Fruit fly (Drosophila melanogaster) whole organism, prepupa: ENCODE measurements around the gene Indy.

Source experiments
- Blimp-1 ChIP-seq: fragments of 200-800 bp; sonication (Bioruptor generic); optimal IDR thresholded peaks from 3 replicates; lab custom pipeline; 2017; ENCODE audit warnings: missing biosample characterization, missing genetic modification characterization, mild to moderate bottlenecking, moderate library complexity, missing genetic modification reagents
- CG10631 ChIP-seq: fragments of 200-800 bp; sonication (Bioruptor generic); optimal IDR thresholded peaks from 2 replicates; lab custom pipeline; 2016; ENCODE audit warnings: missing biosample characterization, missing genetic modification characterization
- CG10669 ChIP-seq: fragments of 200-800 bp; sonication (Bioruptor generic); optimal IDR thresholded peaks from 3 replicates; lab custom pipeline; 2018; ENCODE audit warnings: missing biosample characterization, mild to moderate bottlenecking, missing genetic modification characterization, moderate library complexity
- CG11294 ChIP-seq: fragments of 200-800 bp; sonication (Bioruptor generic); IDR thresholded peaks from 2 replicates; pipeline ENCODE4 v1.3.6; 2022; ENCODE audit warnings: missing biosample characterization, missing genetic modification characterization
- CG11762 ChIP-seq: fragments of 200-800 bp; sonication (Bioruptor generic); optimal IDR thresholded peaks from 3 replicates; lab custom pipeline; 2016; ENCODE audit warnings: missing biosample characterization, missing genetic modification characterization; ENCODE audit not compliant: insufficient read depth
- CG11902 ChIP-seq: fragments of 200-800 bp; sonication (Bioruptor generic); optimal IDR thresholded peaks from 3 replicates; lab custom pipeline; 2016; ENCODE audit warnings: missing biosample characterization, missing genetic modification characterization
- CG15336 ChIP-seq: fragments of 200-800 bp; sonication (Bioruptor generic); IDR thresholded peaks from 2 replicates; pipeline ENCODE4 v1.3.6; 2022; ENCODE audit warnings: missing biosample characterization, missing genetic modification characterization
- CG1621 ChIP-seq: fragments of 200-800 bp; sonication (Bioruptor generic); optimal IDR thresholded peaks from 3 replicates; lab custom pipeline; 2018; ENCODE audit warnings: missing biosample characterization, mild to moderate bottlenecking, missing genetic modification characterization
- CG16779 ChIP-seq: fragments of 200-800 bp; sonication (Bioruptor generic); optimal IDR thresholded peaks from 3 replicates; lab custom pipeline; 2017; ENCODE audit warnings: missing biosample characterization, mild to moderate bottlenecking, missing genetic modification characterization
- CG3032 ChIP-seq: fragments of 200-800 bp; optimal IDR thresholded peaks from 2 replicates; lab custom pipeline; 2019; ENCODE audit warnings: missing biosample characterization, mild to moderate bottlenecking, missing genetic modification characterization, moderate library complexity
- CG32006 ChIP-seq: fragments of 200-800 bp; sonication (Bioruptor generic); optimal IDR thresholded peaks from 3 replicates; lab custom pipeline; 2017; ENCODE audit warnings: missing biosample characterization, mild to moderate bottlenecking, missing genetic modification characterization
- CG34406 ChIP-seq: fragments of 200-800 bp; sonication (Bioruptor generic); optimal IDR thresholded peaks from 3 replicates; lab custom pipeline; 2016; ENCODE audit warnings: missing biosample characterization, missing genetic modification characterization
- CG3919 ChIP-seq: fragments of 200-800 bp; sonication (Bioruptor generic); optimal IDR thresholded peaks from 3 replicates; lab custom pipeline; 2016; ENCODE audit warnings: missing biosample characterization, missing genetic modification characterization
- CG6163 ChIP-seq: fragments of 200-800 bp; sonication (Bioruptor generic); IDR thresholded peaks from 3 replicates; pipeline ENCODE4 v1.3.6; 2022; ENCODE audit warnings: missing biosample characterization, missing genetic modification characterization
- CG6276 ChIP-seq: fragments of 200-800 bp; sonication (Bioruptor generic); optimal IDR thresholded peaks from 2 replicates; lab custom pipeline; 2017; ENCODE audit warnings: missing biosample characterization, mild to moderate bottlenecking, missing genetic modification characterization
- CG6792 ChIP-seq: fragments of 200-800 bp; sonication (Bioruptor generic); optimal IDR thresholded peaks from 3 replicates; lab custom pipeline; 2016; ENCODE audit warnings: missing biosample characterization, missing genetic modification characterization
- CG6808 ChIP-seq: fragments of 200-800 bp; sonication (Bioruptor generic); optimal IDR thresholded peaks from 3 replicates; lab custom pipeline; 2017; ENCODE audit warnings: missing biosample characterization, missing genetic modification characterization, mild to moderate bottlenecking, moderate library complexity, missing genetic modification reagents
- CG6854 ChIP-seq: fragments of 200-800 bp; sonication (Bioruptor generic); optimal IDR thresholded peaks from 2 replicates; lab custom pipeline; 2017; ENCODE audit warnings: missing biosample characterization, mild to moderate bottlenecking, missing genetic modification characterization
- CG8119 ChIP-seq: fragments of 200-800 bp; sonication (Bioruptor generic); IDR thresholded peaks from 3 replicates; pipeline ENCODE4 v1.3.6; 2022; ENCODE audit warnings: missing biosample characterization, missing genetic modification characterization
- CG8632 ChIP-seq: fragments of 200-800 bp; sonication (Bioruptor generic); optimal IDR thresholded peaks from 3 replicates; lab custom pipeline; 2016; ENCODE audit warnings: missing biosample characterization, missing genetic modification characterization
- Eip78C ChIP-seq: fragments of 200-800 bp; sonication (Bioruptor generic); peaks from one replicate; lab custom pipeline; 2016; ENCODE audit warnings: missing biosample characterization, missing genetic modification characterization
- Eip93F ChIP-seq: fragments of 200-800 bp; sonication (Bioruptor generic); optimal IDR thresholded peaks from 2 replicates; lab custom pipeline; 2016; ENCODE audit warnings: missing biosample characterization, mild to moderate bottlenecking, missing genetic modification characterization
- Ets21C ChIP-seq: fragments of 200-800 bp; sonication (Bioruptor generic); optimal IDR thresholded peaks from 3 replicates; lab custom pipeline; 2016; ENCODE audit warnings: missing biosample characterization, missing genetic modification characterization
- Ets96B ChIP-seq: fragments of 200-800 bp; optimal IDR thresholded peaks from 2 replicates; lab custom pipeline; 2019; ENCODE audit warnings: missing biosample characterization, mild to moderate bottlenecking, missing genetic modification characterization, moderate library complexity
- Hr39 ChIP-seq: fragments of 200-800 bp; sonication (Bioruptor generic); optimal IDR thresholded peaks from 2 replicates; lab custom pipeline; 2016; ENCODE audit warnings: missing biosample characterization, missing genetic modification characterization
- Met ChIP-seq: fragments of 200-800 bp; sonication (Bioruptor generic); optimal IDR thresholded peaks from 3 replicates; lab custom pipeline; 2016; ENCODE audit warnings: missing biosample characterization, missing genetic modification characterization
- OdsH ChIP-seq: fragments of 200-800 bp; sonication (Bioruptor generic); optimal IDR thresholded peaks from 3 replicates; lab custom pipeline; 2016; ENCODE audit warnings: missing biosample characterization, missing genetic modification characterization
- Smox ChIP-seq: fragments of 200-800 bp; sonication (Bioruptor generic); optimal IDR thresholded peaks from 3 replicates; lab custom pipeline; 2016; ENCODE audit warnings: missing biosample characterization, missing genetic modification characterization
- Sox102F ChIP-seq: fragments of 200-800 bp; sonication (Bioruptor generic); optimal IDR thresholded peaks from 2 replicates; lab custom pipeline; 2016; ENCODE audit warnings: missing biosample characterization, mild to moderate bottlenecking, missing genetic modification characterization
- Sox14 ChIP-seq: fragments of 200-800 bp; sonication (Bioruptor generic); optimal IDR thresholded peaks from 3 replicates; lab custom pipeline; 2016; ENCODE audit warnings: missing biosample characterization, missing genetic modification characterization
- Sox15 ChIP-seq: fragments of 200-800 bp; sonication (Bioruptor generic); optimal IDR thresholded peaks from 3 replicates; lab custom pipeline; 2016; ENCODE audit warnings: missing biosample characterization, missing genetic modification characterization
- achi ChIP-seq: fragments of 200-800 bp; sonication (Bioruptor generic); optimal IDR thresholded peaks from 3 replicates; lab custom pipeline; 2016; ENCODE audit warnings: missing biosample characterization, missing genetic modification characterization
- acj6 ChIP-seq: fragments of 200-800 bp; sonication (Bioruptor generic); optimal IDR thresholded peaks from 3 replicates; lab custom pipeline; 2016; ENCODE audit warnings: missing biosample characterization, missing genetic modification characterization
- cyc ChIP-seq: fragments of 200-800 bp; sonication (Bioruptor generic); optimal IDR thresholded peaks from 3 replicates; lab custom pipeline; 2016; ENCODE audit warnings: missing biosample characterization, missing genetic modification characterization
- dac ChIP-seq: fragments of 200-800 bp; sonication (Bioruptor generic); optimal IDR thresholded peaks from 2 replicates; lab custom pipeline; 2017; ENCODE audit warnings: missing biosample characterization, mild to moderate bottlenecking, missing genetic modification characterization
- eg ChIP-seq: fragments of 200-800 bp; sonication (Bioruptor generic); IDR thresholded peaks from 3 replicates; pipeline ENCODE4 v1.3.6; 2022; ENCODE audit warnings: missing biosample characterization, missing genetic modification characterization
- esn ChIP-seq: fragments of 200-800 bp; sonication (Bioruptor generic); optimal IDR thresholded peaks from 2 replicates; lab custom pipeline; 2016; ENCODE audit warnings: missing biosample characterization, mild to moderate bottlenecking, missing genetic modification characterization, moderate library complexity
- fd85E ChIP-seq: fragments of 200-800 bp; sonication (Bioruptor generic); optimal IDR thresholded peaks from 3 replicates; lab custom pipeline; 2016; ENCODE audit warnings: missing biosample characterization, missing genetic modification characterization
- lz ChIP-seq: fragments of 200-800 bp; sonication (Bioruptor generic); optimal IDR thresholded peaks from 3 replicates; lab custom pipeline; 2016; ENCODE audit warnings: missing biosample characterization, missing genetic modification characterization
- net ChIP-seq: fragments of 200-800 bp; sonication (Bioruptor generic); optimal IDR thresholded peaks from 3 replicates; lab custom pipeline; 2016; ENCODE audit warnings: missing biosample characterization, missing genetic modification characterization
- salr ChIP-seq, 2 experiments: fragments of 200-800 bp; sonication (Bioruptor generic); optimal IDR thresholded peaks; 3 replicates each; lab custom pipeline; 2016 to 2018; ENCODE audit warnings: missing biosample characterization in 2 of 2, missing genetic modification characterization in 2 of 2, mild to moderate bottlenecking in 1 of 2
- svp ChIP-seq: fragments of 200-800 bp; sonication (Bioruptor generic); peaks from one replicate; lab custom pipeline; 2016; ENCODE audit warnings: missing biosample characterization, missing genetic modification characterization
- vri ChIP-seq: fragments of 200-800 bp; sonication (Bioruptor generic); optimal IDR thresholded peaks from 3 replicates; lab custom pipeline; 2016; ENCODE audit warnings: missing biosample characterization, mild to moderate bottlenecking, missing genetic modification characterization

Indy gene

dm6 chr3L:18783544-18783943, 62.5 kb downstream of the Indy start (continued):
- TF ChIP-seq CG6808 (GFP tag; lab: Kevin White, UChicago): peak; percentile 55
- peak; percentile 14 for TF ChIP-seq CG1621 (tag; lab: Kevin White, UChicago)
- peak in 1 of 2 experiments; percentile 18 for TF ChIP-seq salr (GFP tag; optimal IDR thresholded peaks at IDR 0.05; lab: Kevin White, UChicago)
- TF ChIP-seq CG6163 (GFP tag; lab: Robert Waterston, UW): peak; percentile 74
- TF ChIP-seq Sox15 (GFP tag; lab: Kevin White, UChicago): no peak
- TF ChIP-seq Ets96B (tag; lab: Kevin White, UChicago): peak; percentile 38
- TF ChIP-seq CG3919 (GFP tag; lab: Kevin White, UChicago): peak; percentile 4
- no peak for TF ChIP-seq esn (GFP tag; lab: Kevin White, UChicago)
- no peak for TF ChIP-seq vri (GFP tag; lab: Kevin White, UChicago)
- no peak for TF ChIP-seq Eip93F (GFP tag; lab: Kevin White, UChicago)
- TF ChIP-seq Sox14 (GFP tag; lab: Kevin White, UChicago): no peak
- no peak for TF ChIP-seq Met (GFP tag; lab: Kevin White, UChicago)

- TF ChIP-seq CG11902 (GFP tag; lab: Kevin White, UChicago) (no peak), fd85E (GFP tag; lab: Kevin White, UChicago) (no peak), Sox102F (GFP tag; lab: Kevin White, UChicago) (no peak), CG16779 (tag; lab: Kevin White, UChicago) (no peak), OdsH (GFP tag; lab: Kevin White, UChicago) (no peak), dac (GFP tag; lab: Kevin White, UChicago) (no peak), CG1621 (tag; lab: Kevin White, UChicago) (no peak), Ets21C (no peak), CG6808 (GFP tag; lab: Kevin White, UChicago) (no peak), Smox (GFP tag; lab: Kevin White, UChicago) (no peak), CG6276 (no peak), vri (GFP tag; lab: Kevin White, UChicago) (no peak), net (GFP tag; lab: Kevin White, UChicago) (no peak), Ets96B (tag; lab: Kevin White, UChicago) (no peak), eg (GFP tag; lab: Robert Waterston, UW) (no peak), cyc (GFP tag; lab: Kevin White, UChicago) (no peak), CG6854 (GFP tag; lab: Kevin White, UChicago) (no peak), svp (GFP tag; lab: Kevin White, UChicago) (no peak), CG10631 (GFP tag; lab: Kevin White, UChicago) (no peak)
Observed at dm6 chr3L:18782653-18783052, 63.4 kb downstream of the Indy start.

- no peak for TF ChIP-seq CG6163 (GFP tag; lab: Robert Waterston, UW)
- peak; percentile 48 for TF ChIP-seq CG34406 (GFP tag; lab: Kevin White, UChicago)
- TF ChIP-seq CG3032: no peak
- TF ChIP-seq Eip78C (GFP tag; lab: Kevin White, UChicago): peak; percentile 90
- TF ChIP-seq CG10669 (GFP tag; lab: Kevin White, UChicago): peak; percentile 5
- peak; percentile 59 for TF ChIP-seq net (GFP tag; lab: Kevin White, UChicago)
- no peak for TF ChIP-seq Smox (GFP tag; lab: Kevin White, UChicago)
- peak; percentile 45 for TF ChIP-seq CG6792 (GFP tag; lab: Kevin White, UChicago)
- TF ChIP-seq OdsH (GFP tag; lab: Kevin White, UChicago): peak; percentile 66
- peak; percentile 31; the same call in 1 of the 2 replicates for TF ChIP-seq CG15336 (GFP tag; lab: Robert Waterston, UW)
- TF ChIP-seq salr (GFP tag; optimal IDR thresholded peaks at IDR 0.05; lab: Kevin White, UChicago): peak in 1 of 2 experiments; percentile 17
- TF ChIP-seq CG11762 (GFP tag; lab: Kevin White, UChicago): peak; percentile 17
- TF ChIP-seq eg (GFP tag; lab: Robert Waterston, UW): peak; percentile 44; the same call in 1 of the 3 replicates
- TF ChIP-seq achi (GFP tag; lab: Kevin White, UChicago): peak; percentile 20
- no peak for TF ChIP-seq lz (GFP tag; lab: Kevin White, UChicago)
- TF ChIP-seq Sox102F (GFP tag; lab: Kevin White, UChicago): no peak
- TF ChIP-seq CG11294: peak; percentile 71; the same call in 1 of the 2 replicates
- TF ChIP-seq CG8119: peak; percentile 27; the same call in 1 of the 3 replicates
- no peak for TF ChIP-seq Blimp-1 (GFP tag; lab: Kevin White, UChicago)
- TF ChIP-seq Sox15 (GFP tag; lab: Kevin White, UChicago): peak; percentile 39
- peak; percentile 52 for TF ChIP-seq CG8632 (GFP tag; lab: Kevin White, UChicago)
- TF ChIP-seq svp (GFP tag; lab: Kevin White, UChicago): peak; percentile 2
- peak; percentile 0 for TF ChIP-seq CG6276
- no peak for TF ChIP-seq Hr39
- TF ChIP-seq CG3919 (GFP tag; lab: Kevin White, UChicago): peak; percentile 36
- TF ChIP-seq CG32006 (GFP tag; lab: Kevin White, UChicago): peak; percentile 40
- peak; percentile 26 for TF ChIP-seq acj6
- peak; percentile 18 for TF ChIP-seq CG11902 (GFP tag; lab: Kevin White, UChicago)
- TF ChIP-seq dac (GFP tag; lab: Kevin White, UChicago): no peak
Observed at dm6 chr3L:18781653-18782629, 64.1 kb downstream of the Indy start.
